Worm (Caenorhabditis elegans): ENCODE results near the gene E04F6.15.

The E04F6.15 gene

ce11 chrII:7189120-7189519 is 21.0 kb downstream of the E04F6.15 start, which contains the start of gene E04F6.4:
Gene E04F6.4, plus strand, starts transcription at chrII:7189420.
- no peak for TF ChIP-seq elt-2 (tag; optimal IDR thresholded peaks at IDR 0.05)
- TF ChIP-seq Y22D7AL.16 (tag; optimal IDR thresholded peaks at IDR 0.05): no peak
- no peak for TF ChIP-seq elt-4 (tag; optimal IDR thresholded peaks at IDR 0.05)
- TF ChIP-seq F13H6.1 (tag; optimal IDR thresholded peaks at IDR 0.05): no peak
- TF ChIP-seq ceh-34 (tag; optimal IDR thresholded peaks at IDR 0.05): no peak
- no peak for TF ChIP-seq ceh-2 (tag; optimal IDR thresholded peaks at IDR 0.05)
- TF ChIP-seq hlh-13 (GFP tag; optimal IDR thresholded peaks at IDR 0.05): no peak
- no peak for TF ChIP-seq pha-2 (tag; optimal IDR thresholded peaks at IDR 0.05)
- TF ChIP-seq lim-6 (tag; optimal IDR thresholded peaks at IDR 0.05): no peak
- TF ChIP-seq rnt-1 (tag; optimal IDR thresholded peaks at IDR 0.05): no peak
- TF ChIP-seq ceh-22 (tag; optimal IDR thresholded peaks at IDR 0.05): no peak
- TF ChIP-seq ref-2 (tag; optimal IDR thresholded peaks at IDR 0.05): no peak

- TF ChIP-seq ceh-30 (tag; optimal IDR thresholded peaks at IDR 0.05): no peak
- TF ChIP-seq eyg-1 (tag; optimal IDR thresholded peaks at IDR 0.05): no peak
- TF ChIP-seq ceh-6 (GFP tag; optimal IDR thresholded peaks at IDR 0.05): no peak
- no peak for TF ChIP-seq unc-42 (tag; optimal IDR thresholded peaks at IDR 0.05)
- TF ChIP-seq che-1 (tag; optimal IDR thresholded peaks at IDR 0.05): no peak
- no peak for TF ChIP-seq syd-9 (tag; optimal IDR thresholded peaks at IDR 0.05)
- TF ChIP-seq tbx-7 (tag; optimal IDR thresholded peaks at IDR 0.05): no peak
- TF ChIP-seq hlh-13 (GFP tag; optimal IDR thresholded peaks at IDR 0.05): no peak
- no peak for TF ChIP-seq pag-3 (tag; optimal IDR thresholded peaks at IDR 0.05; ENCODE audit: borderline replicate concordance)
- no peak for TF ChIP-seq ama-1 (optimal IDR thresholded peaks at IDR 0.05)
Measured at ce11 chrII:7187110-7187509, 23.0 kb downstream of the E04F6.15 start, which contains the start of gene C27H5.6. Gene C27H5.6, minus strand, starts transcription at chrII:7187210.

ce11 chrII:7186117-7186516 is 24.0 kb downstream of the E04F6.15 start:
- TF ChIP-seq ttx-3 (tag; optimal IDR thresholded peaks at IDR 0.05) (no peak), F13H6.1 (tag; optimal IDR thresholded peaks at IDR 0.05) (no peak)

DNA sequence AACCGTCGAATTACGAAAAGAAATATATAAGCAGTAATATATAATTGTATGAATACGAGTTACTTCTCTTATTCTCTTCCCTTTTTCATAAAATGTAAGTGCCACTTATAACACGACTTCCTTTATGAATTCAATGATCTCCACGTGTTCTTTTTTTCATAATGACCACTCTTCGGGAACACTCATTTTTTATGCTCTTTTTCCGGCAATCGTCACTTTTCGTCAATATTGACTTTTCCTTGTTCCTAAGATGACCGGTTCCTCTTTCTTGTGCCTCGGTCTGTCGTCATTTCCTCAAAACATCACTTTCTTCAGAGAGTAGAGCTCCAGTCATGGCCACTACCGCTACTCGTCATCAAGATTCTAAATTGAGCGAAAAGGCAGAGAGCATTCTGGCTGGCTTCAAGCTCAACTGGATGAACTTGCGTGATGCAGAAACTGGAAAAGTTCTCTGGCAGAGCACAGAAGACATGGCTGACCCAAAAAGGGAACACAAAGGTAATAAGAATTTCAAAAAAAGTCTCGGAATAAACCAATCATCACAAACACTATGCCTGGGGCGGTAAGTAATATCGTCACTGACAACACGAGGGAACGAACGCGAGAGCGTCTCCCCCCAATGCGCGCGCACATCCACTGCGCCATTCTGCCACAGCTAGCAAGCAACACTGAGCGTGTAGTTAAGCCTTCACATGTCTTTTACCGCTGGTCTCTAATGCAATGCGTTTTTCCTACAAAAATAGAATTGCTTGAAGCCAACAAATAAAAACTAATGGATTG is 26.4 kb downstream of the E04F6.15 start, which contains the start of gene pdl-1:
pdl-1 (plus strand) TSS at position 309 of the 780 bp plus-strand sequence.
- TF ChIP-seq K09A11.1 (tag; optimal IDR thresholded peaks at IDR 0.05; ENCODE audit: insufficient read depth) (peak; percentile 72), ahr-1 (tag; optimal IDR thresholded peaks at IDR 0.05) (peak; percentile 76), ceh-19 (GFP tag; optimal IDR thresholded peaks at IDR 0.05) (peak; percentile 96), rnt-1 (tag; optimal IDR thresholded peaks at IDR 0.05) (peak; percentile 89), C08G9.2 (tag; optimal IDR thresholded peaks at IDR 0.05) (peak; percentile 88), tbx-7 (tag; optimal IDR thresholded peaks at IDR 0.05) (peak; percentile 72), fkh-10 (GFP tag; optimal IDR thresholded peaks at IDR 0.05) (no peak), che-1 (tag; optimal IDR thresholded peaks at IDR 0.05) (peak; percentile 92), fkh-6 (tag; optimal IDR thresholded peaks at IDR 0.05) (peak; percentile 91), eyg-1 (tag; optimal IDR thresholded peaks at IDR 0.05) (peak; percentile 90), ceh-24 (tag; optimal IDR thresholded peaks at IDR 0.05) (peak; percentile 73), pqm-1 (tag; optimal IDR thresholded peaks at IDR 0.05) (peak; percentile 84), elt-4 (tag; optimal IDR thresholded peaks at IDR 0.05) (peak; percentile 84), ref-2 (tag; optimal IDR thresholded peaks at IDR 0.05) (peak; percentile 91), dmd-4 (tag; optimal IDR thresholded peaks at IDR 0.05; ENCODE audit: borderline replicate concordance) (peak; percentile 89), ceh-45 (GFP tag; IDR thresholded peaks at IDR 0.05) (peak; percentile 93), sox-2 (GFP tag; IDR thresholded peaks at IDR 0.05) (peak; percentile 87), hlh-15 (tag; optimal IDR thresholded peaks at IDR 0.05) (peak; percentile 89), hlh-30 (tag; optimal IDR thresholded peaks at IDR 0.05; ENCODE audit: insufficient read depth) (peak; percentile 68), madf-2 (tag; optimal IDR thresholded peaks at IDR 0.05) (peak; percentile 92), ceh-48 (tag; optimal IDR thresholded peaks at IDR 0.05) (peak; percentile 85), fax-1 (tag; optimal IDR thresholded peaks at IDR 0.05) (peak; percentile 88), pat-9 (tag; optimal IDR thresholded peaks at IDR 0.05) (peak; percentile 93), odd-2 (tag; optimal IDR thresholded peaks at IDR 0.05) (peak; percentile 81), ceh-22 (tag; optimal IDR thresholded peaks at IDR 0.05) (no peak), ceh-2 (tag; optimal IDR thresholded peaks at IDR 0.05) (peak; percentile 90), unc-3 (GFP tag; conservative IDR thresholded peaks at IDR 0.05) (peak; percentile 91), unc-3 (tag; optimal IDR thresholded peaks at IDR 0.05) (peak; percentile 93), unc-86 (tag; optimal IDR thresholded peaks at IDR 0.05) (peak; percentile 91), hlh-8 (tag; optimal IDR thresholded peaks at IDR 0.05) (peak; percentile 86), pros-1 (tag; optimal IDR thresholded peaks at IDR 0.05) (peak; percentile 83), hlh-13 (GFP tag; optimal IDR thresholded peaks at IDR 0.05) (peak; percentile 94)
